Worm (Caenorhabditis elegans) whole organism, L4 larva: ENCODE results near the gene srz-97.

ENCODE experiments used
- ces-1 ChIP-seq: fragments of 150-350 bp; sonication (generic microtip); optimal IDR thresholded peaks from 4 replicates; lab custom pipeline; 2014; ENCODE audit warnings: missing biosample characterization, missing genetic modification reagents, missing genetic modification characterization
- dve-1 ChIP-seq: sonication (generic microtip); optimal IDR thresholded peaks from 2 replicates; lab custom pipeline; 2017; ENCODE audit warnings: antibody characterized with exemption, mild to moderate bottlenecking, missing genetic modification characterization, missing compliant biosample characterization; ENCODE audit not compliant: insufficient read depth
- lin-15B ChIP-seq: fragments of 150-350 bp; sonication (generic microtip); optimal IDR thresholded peaks from 3 replicates; lab custom pipeline; 2014; ENCODE audit warnings: missing biosample characterization, missing genetic modification characterization
- nhr-10 ChIP-seq: fragments of 150-350 bp; optimal IDR thresholded peaks from 2 replicates; lab custom pipeline; 2014; ENCODE audit warnings: missing biosample characterization, missing genetic modification characterization
- unc-62 ChIP-seq, 3 experiments: fragments of 150-350 bp in 1 of 3; sonication (generic microtip); optimal IDR thresholded peaks in 2 of 3; peaks in 1 of 3; 1 replicate in 1 of 3; 2 replicates in 2 of 3; lab custom pipeline; 2014 to 2017; ENCODE audit warnings: missing biosample characterization in 3 of 3, missing genetic modification characterization in 3 of 3, missing genetic modification reagents in 3 of 3, missing genotype in 1 of 3

DNA sequence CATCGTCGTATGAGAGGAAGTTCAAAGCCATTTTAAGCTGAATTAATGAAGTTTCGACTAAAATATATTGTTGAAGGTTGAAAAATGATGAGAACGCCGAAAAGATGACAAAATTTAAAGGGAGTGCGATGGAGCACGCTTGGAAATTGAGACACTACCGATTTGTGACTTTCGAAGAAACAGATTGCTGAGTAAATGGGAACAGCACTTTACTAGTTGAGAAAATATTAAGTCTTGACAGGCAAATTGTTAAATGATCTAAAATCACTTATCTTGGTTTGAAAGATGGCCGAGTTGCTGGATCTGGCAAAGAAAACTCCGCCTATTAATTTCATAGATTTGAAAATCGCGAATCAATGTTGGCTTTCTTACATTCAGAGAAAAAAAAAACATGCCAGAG, 44.8 kb downstream of the srz-97 start, which contains the start of gene rpoa-12:
- TF ChIP-seq unc-62 (GFP tag; optimal IDR thresholded peaks at IDR 0.05 in 1 of 2; lab: Kevin White, UChicago) (no peak), unc-62 (tag; optimal IDR thresholded peaks at IDR 0.05; lab: Kevin White, UChicago) (no peak), dve-1 (tag; lab: Kevin White, UChicago) (no peak), nhr-10 (no peak), lin-15B (no peak), ces-1 (GFP tag; lab: Kevin White, UChicago) (no peak)
